Fruit fly (Drosophila melanogaster): ENCODE measurements around the gene CG43737.

DNA sequence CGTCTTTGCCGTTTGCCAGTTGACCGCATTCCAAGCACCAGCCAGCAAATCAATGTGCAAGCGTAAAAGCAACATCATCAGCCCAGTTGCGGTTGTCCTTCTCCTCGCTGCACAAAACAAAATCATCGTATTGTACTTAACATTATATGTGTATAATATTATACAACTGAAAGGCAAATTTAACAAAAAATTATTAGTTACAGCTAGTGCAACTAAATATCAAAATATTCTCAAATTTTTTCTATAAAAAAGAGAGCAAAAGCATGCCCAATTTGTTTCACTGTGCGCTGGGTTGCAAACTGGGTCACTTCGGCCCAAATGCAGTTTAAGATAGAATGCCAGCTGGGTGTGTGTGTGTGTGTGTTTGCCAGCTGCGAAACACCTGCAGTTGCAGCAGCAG is 19.0 kb upstream of the CG43737 start:
- TF ChIP-seq CTCF (optimal IDR thresholded peaks at IDR 0.05) = no peak
- no peak for TF ChIP-seq CG8478 (optimal IDR thresholded peaks at IDR 0.05)

Data from S2 (cell line).